Worm (Caenorhabditis elegans) whole organism, young adult: Measurements from ENCODE around the gene ptr-6.

ENCODE experiments used
- C06A6.2 ChIP-seq: fragments of 200-800 bp; sonication (Bioruptor generic); conservative IDR thresholded peaks from 2 replicates; pipeline ENCODE4 v1.3.6; 2022; ENCODE audit warnings: missing genetic modification characterization, missing compliant biosample characterization
- D2030.7 ChIP-seq: fragments of 200-800 bp; sonication (Bioruptor generic); IDR thresholded peaks from 2 replicates; pipeline ENCODE4 v1.3.6; 2022; ENCODE audit warnings: missing genetic modification reagents, missing genetic modification characterization, missing compliant biosample characterization
- F52B5.7 ChIP-seq: sonication (generic microtip); optimal IDR thresholded peaks from 2 replicates; lab custom pipeline; 2016; ENCODE audit warnings: mild to moderate bottlenecking, missing genetic modification characterization, missing compliant biosample characterization
- K11D2.4 ChIP-seq: fragments of 200-800 bp; sonication (Bioruptor generic); IDR thresholded peaks from 2 replicates; pipeline ENCODE4 v1.3.6; 2022; ENCODE audit warnings: missing genetic modification reagents, missing genetic modification characterization, missing compliant biosample characterization
- K12H6.12 ChIP-seq: fragments of 200-800 bp; sonication (Bioruptor generic); optimal IDR thresholded peaks from 2 replicates; lab custom pipeline; 2018; ENCODE audit warnings: mild to moderate bottlenecking, missing genetic modification characterization, missing compliant biosample characterization
- Y56A3A.18 ChIP-seq: fragments of 200-800 bp; sonication (Bioruptor generic); IDR thresholded peaks from 2 replicates; pipeline ENCODE4 v1.3.6; 2022; ENCODE audit warnings: missing genetic modification reagents, missing genetic modification characterization, missing compliant biosample characterization
- Y79H2A.3 ChIP-seq: fragments of 200-800 bp; sonication (Bioruptor generic); conservative IDR thresholded peaks from 2 replicates; pipeline ENCODE4 v1.3.6; 2022; ENCODE audit warnings: missing genetic modification reagents, missing genetic modification characterization, missing compliant biosample characterization
- ama-1 ChIP-seq, 3 experiments: fragments of 150-350 bp in 1 of 3; sonication (generic microtip) in 2 of 3; optimal IDR thresholded peaks; 2 replicates each; lab custom pipeline; 2014 to 2018; ENCODE audit warnings: missing biosample characterization in 2 of 3, missing genetic modification characterization in 2 of 3, missing genetic modification reagents in 2 of 3
- aptf-3 ChIP-seq: fragments of 200-800 bp; sonication (Bioruptor generic); IDR thresholded peaks from 2 replicates; pipeline ENCODE4 v1.3.6; 2022; ENCODE audit warnings: missing genetic modification characterization, missing compliant biosample characterization
- atf-7 ChIP-seq: sonication (generic microtip); optimal IDR thresholded peaks from 2 replicates; lab custom pipeline; 2017; ENCODE audit warnings: mild to moderate bottlenecking, missing genetic modification characterization, missing compliant biosample characterization
- athp-1 ChIP-seq: sonication (generic microtip); optimal IDR thresholded peaks from 2 replicates; lab custom pipeline; 2017; ENCODE audit warnings: mild to moderate bottlenecking, missing genetic modification characterization, missing compliant biosample characterization
- attf-6 ChIP-seq: fragments of 200-800 bp; sonication (Bioruptor generic); IDR thresholded peaks from 2 replicates; pipeline ENCODE4 v1.3.6; 2022; ENCODE audit warnings: missing genetic modification reagents, missing genetic modification characterization, missing compliant biosample characterization
- bed-2 ChIP-seq: fragments of 200-800 bp; sonication (Bioruptor generic); IDR thresholded peaks from 2 replicates; pipeline ENCODE4 v1.3.6; 2022; ENCODE audit warnings: missing genetic modification reagents, missing genetic modification characterization, missing compliant biosample characterization
- ccch-3 ChIP-seq: fragments of 200-800 bp; sonication (Bioruptor generic); optimal IDR thresholded peaks from 2 replicates; lab custom pipeline; 2018; ENCODE audit warnings: mild to moderate bottlenecking, missing genetic modification characterization, missing compliant biosample characterization
- cebp-1 ChIP-seq, 2 experiments: fragments of 200-800 bp in 1 of 2; sonication (Bioruptor generic) in 1 of 2; sonication (generic microtip) in 1 of 2; IDR thresholded peaks in 1 of 2; optimal IDR thresholded peaks in 1 of 2; 2 replicates each; pipeline versions ENCODE4 v1.3.6 to Lab custom; 2017 to 2022; ENCODE audit warnings: missing compliant biosample characterization in 2 of 2, missing genetic modification characterization in 2 of 2, mild to moderate bottlenecking in 1 of 2, missing genetic modification reagents in 1 of 2, moderate library complexity in 1 of 2
- cebp-2 ChIP-seq: fragments of 200-800 bp; sonication (Bioruptor generic); IDR thresholded peaks from 2 replicates; pipeline ENCODE4 v1.3.6; 2022; ENCODE audit warnings: missing genetic modification characterization, missing compliant biosample characterization
- ceh-100 ChIP-seq: fragments of 200-800 bp; sonication (Bioruptor generic); IDR thresholded peaks from 2 replicates; pipeline ENCODE4 v1.3.6; 2022; ENCODE audit warnings: missing genetic modification reagents, missing genetic modification characterization, missing compliant biosample characterization
- ceh-91 ChIP-seq: fragments of 200-800 bp; sonication (Bioruptor generic); IDR thresholded peaks from 2 replicates; pipeline ENCODE4 v1.3.6; 2022; ENCODE audit warnings: missing genetic modification reagents, missing genetic modification characterization, missing compliant biosample characterization
- chd-7 ChIP-seq: sonication (generic microtip); optimal IDR thresholded peaks from 2 replicates; lab custom pipeline; 2016; ENCODE audit warnings: mild to moderate bottlenecking, missing genetic modification characterization, moderate library complexity, missing compliant biosample characterization
- dox-1 ChIP-seq: fragments of 200-800 bp; sonication (Bioruptor generic); IDR thresholded peaks from 2 replicates; pipeline ENCODE4 v1.3.6; 2022; ENCODE audit warnings: missing genetic modification reagents, missing genetic modification characterization, missing compliant biosample characterization
- egl-18 ChIP-seq: fragments of 200-800 bp; sonication (Bioruptor generic); IDR thresholded peaks from 2 replicates; pipeline ENCODE4 v1.3.6; 2022; ENCODE audit warnings: missing genetic modification reagents, missing genetic modification characterization, missing compliant biosample characterization
- ekl-4 ChIP-seq: fragments of 200-800 bp; sonication (Bioruptor generic); IDR thresholded peaks from 2 replicates; pipeline ENCODE4 v1.3.6; 2022; ENCODE audit warnings: missing genetic modification reagents, missing genetic modification characterization, missing compliant biosample characterization
- him-1 ChIP-seq: sonication (generic microtip); optimal IDR thresholded peaks from 2 replicates; lab custom pipeline; 2016; ENCODE audit warnings: missing genotype, missing genetic modification reagents, missing genetic modification characterization, missing compliant biosample characterization
- lag-1 ChIP-seq: fragments of 200-800 bp; sonication (Bioruptor generic); IDR thresholded peaks from 2 replicates; pipeline ENCODE4 v1.3.6; 2022; ENCODE audit warnings: missing genetic modification reagents, missing genetic modification characterization, missing compliant biosample characterization
- lin-54 ChIP-seq: fragments of 200-800 bp; sonication (Bioruptor generic); optimal IDR thresholded peaks from 2 replicates; lab custom pipeline; 2018; ENCODE audit warnings: mild to moderate bottlenecking, missing genetic modification characterization, missing compliant biosample characterization
- madf-10 ChIP-seq: sonication (generic microtip); optimal IDR thresholded peaks from 2 replicates; lab custom pipeline; 2016; ENCODE audit warnings: mild to moderate bottlenecking, missing genetic modification characterization, missing compliant biosample characterization
- madf-8 ChIP-seq: fragments of 200-800 bp; sonication (Bioruptor generic); conservative IDR thresholded peaks from 2 replicates; pipeline ENCODE4 v1.3.6; 2022; ENCODE audit warnings: missing genetic modification reagents, missing genetic modification characterization, missing compliant biosample characterization
- mes-4 ChIP-seq: sonication (generic microtip); optimal IDR thresholded peaks from 2 replicates; lab custom pipeline; 2016; ENCODE audit warnings: missing genotype, missing genetic modification characterization, missing compliant biosample characterization
- nhr-179 ChIP-seq: sonication (generic microtip); optimal IDR thresholded peaks from 2 replicates; lab custom pipeline; 2016; ENCODE audit warnings: mild to moderate bottlenecking, missing genetic modification characterization, missing compliant biosample characterization
- nhr-27 ChIP-seq: fragments of 200-800 bp; sonication (Bioruptor generic); optimal IDR thresholded peaks from 2 replicates; lab custom pipeline; 2018; ENCODE audit warnings: mild to moderate bottlenecking, missing genetic modification characterization, moderate library complexity, missing compliant biosample characterization
- snpc-3.4 ChIP-seq: sonication (generic microtip); optimal IDR thresholded peaks from 2 replicates; lab custom pipeline; 2017; ENCODE audit warnings: missing genetic modification characterization, mild to moderate bottlenecking, missing compliant biosample characterization, antibody characterized with exemption, moderate library complexity, missing genotype, missing genetic modification reagents
- snpc-4 ChIP-seq, 5 experiments: fragments of 150-350 bp in 1 of 5; sonication (generic microtip) in 4 of 5; optimal IDR thresholded peaks; 2 replicates each; lab custom pipeline; 2014 to 2018; ENCODE audit warnings: missing genetic modification characterization in 5 of 5, missing biosample characterization in 3 of 5, antibody characterized with exemption in 2 of 5, mild to moderate bottlenecking in 2 of 5, missing compliant biosample characterization in 2 of 5, missing genotype in 2 of 5, moderate library complexity in 2 of 5, missing genetic modification reagents in 1 of 5
- somi-1 ChIP-seq: fragments of 200-800 bp; sonication (Bioruptor generic); optimal IDR thresholded peaks from 2 replicates; lab custom pipeline; 2018; ENCODE audit warnings: mild to moderate bottlenecking, missing genetic modification characterization, missing compliant biosample characterization
- sptf-2 ChIP-seq: fragments of 200-800 bp; sonication (Bioruptor generic); optimal IDR thresholded peaks from 2 replicates; lab custom pipeline; 2018; ENCODE audit warnings: mild to moderate bottlenecking, missing genetic modification characterization, missing compliant biosample characterization
- zfh-2 ChIP-seq: fragments of 200-800 bp; sonication (Bioruptor generic); conservative IDR thresholded peaks from 2 replicates; pipeline ENCODE4 v1.3.6; 2022; ENCODE audit warnings: missing genetic modification reagents, missing genetic modification characterization, missing compliant biosample characterization
- zim-3 ChIP-seq: sonication (generic microtip); optimal IDR thresholded peaks from 2 replicates; lab custom pipeline; 2017; ENCODE audit warnings: mild to moderate bottlenecking, missing genetic modification characterization, moderate library complexity, missing compliant biosample characterization
- ztf-18 ChIP-seq: sonication (generic microtip); optimal IDR thresholded peaks from 2 replicates; lab custom pipeline; 2016; ENCODE audit warnings: missing genotype, mild to moderate bottlenecking, missing genetic modification characterization, missing compliant biosample characterization
- ztf-22 ChIP-seq: fragments of 200-800 bp; sonication (Bioruptor generic); optimal IDR thresholded peaks from 2 replicates; lab custom pipeline; 2018; ENCODE audit warnings: mild to moderate bottlenecking, missing genetic modification characterization, moderate library complexity, missing compliant biosample characterization

The ptr-6 gene

ce11 chrII:5293287-5293850 is 46.7 kb upstream of the ptr-6 start, which contains the start of gene ZK622.1 (continued):
- no peak for TF ChIP-seq Y79H2A.3 (GFP tag; lab: Robert Waterston, UW)
- peak; percentile 76; the same call in 1 of the 2 replicates for TF ChIP-seq ekl-4 (GFP tag; lab: Robert Waterston, UW)
- no peak for TF ChIP-seq somi-1
- no peak for TF ChIP-seq cebp-2 (GFP tag; lab: Robert Waterston, UW)
- TF ChIP-seq ceh-91 (GFP tag; lab: Robert Waterston, UW): no peak
- no peak for TF ChIP-seq K11D2.4 (GFP tag; lab: Robert Waterston, UW)
- TF ChIP-seq aptf-3 (GFP tag; lab: Robert Waterston, UW): no peak
- TF ChIP-seq mes-4 (tag; lab: Kevin White, UChicago): no peak
- TF ChIP-seq ztf-22 (GFP tag; lab: Kevin White, UChicago): no peak
- peak; percentile 70; the same call in 1 of the 2 replicates for TF ChIP-seq Y56A3A.18
- no peak for TF ChIP-seq K12H6.12
- 0 out of 2 replicates have a peak, but pooled peaks have one; percentile 51 for TF ChIP-seq attf-6 (GFP tag; lab: Robert Waterston, UW)
- TF ChIP-seq chd-7 (tag; lab: Kevin White, UChicago): peak; percentile 5
- peak; percentile 61 for TF ChIP-seq madf-10
- no peak for TF ChIP-seq zfh-2 (GFP tag; lab: Robert Waterston, UW)
- no peak for TF ChIP-seq madf-8 (GFP tag; lab: Robert Waterston, UW)
- TF ChIP-seq bed-2 (GFP tag; lab: Robert Waterston, UW): no peak
- TF ChIP-seq dox-1 (GFP tag; lab: Robert Waterston, UW): peak; percentile 55
- TF ChIP-seq nhr-179 (tag; lab: Kevin White, UChicago): no peak
- TF ChIP-seq ztf-18 (tag; lab: Kevin White, UChicago): peak; percentile 48
- TF ChIP-seq lin-54 (GFP tag; lab: Kevin White, UChicago): no peak
- TF ChIP-seq D2030.7 (GFP tag; lab: Robert Waterston, UW): peak; percentile 63
- TF ChIP-seq nhr-27 (tag; lab: Kevin White, UChicago): no peak
- TF ChIP-seq athp-1 (tag; lab: Kevin White, UChicago): no peak
- TF ChIP-seq snpc-3.4 (tag; lab: Kevin White, UChicago): no peak
- no peak for TF ChIP-seq F52B5.7
- no peak for TF ChIP-seq ccch-3 (GFP tag; lab: Kevin White, UChicago)
- TF ChIP-seq atf-7 (tag; lab: Kevin White, UChicago): no peak
- peak; percentile 29 for TF ChIP-seq snpc-4 (GFP tag; optimal IDR thresholded peaks at IDR 0.05; lab: Kevin White, UChicago)
- TF ChIP-seq snpc-4 (tag; optimal IDR thresholded peaks at IDR 0.05; lab: Kevin White, UChicago): peak in 2 of 4 experiments; percentile 21 to 35
- peak; percentile 50 for TF ChIP-seq zim-3 (tag; lab: Kevin White, UChicago)
- TF ChIP-seq lag-1 (GFP tag; lab: Robert Waterston, UW): no peak
- peak; percentile 94 for TF ChIP-seq him-1 (tag; lab: Kevin White, UChicago)
- no peak for TF ChIP-seq sptf-2
- 0 out of 2 replicates have a peak, but pooled peaks have one; percentile 37 for TF ChIP-seq ceh-100
- no peak for TF ChIP-seq C06A6.2 (GFP tag; lab: Robert Waterston, UW)
- TF ChIP-seq cebp-1 (GFP tag; IDR thresholded peaks at IDR 0.05; lab: Robert Waterston, UW): no peak
- no peak for TF ChIP-seq cebp-1 (tag; optimal IDR thresholded peaks at IDR 0.05; lab: Kevin White, UChicago)
- TF ChIP-seq egl-18 (GFP tag; lab: Robert Waterston, UW): no peak
- no peak for TF ChIP-seq ama-1 (optimal IDR thresholded peaks at IDR 0.05; lab: Kevin White, UChicago)
- TF ChIP-seq ama-1 (GFP tag; optimal IDR thresholded peaks at IDR 0.05; lab: Kevin White, UChicago): no peak
